Worm (Caenorhabditis elegans) whole organism, L4 larva: ENCODE results near the gene F22F7.3.

Experiments used
- Y5F2A.4 ChIP-seq: fragments of 200-800 bp; sonication (Bioruptor generic); optimal IDR thresholded peaks from 2 replicates; lab custom pipeline; 2018; ENCODE audit warnings: mild to moderate bottlenecking, missing genetic modification characterization, missing compliant biosample characterization
- madf-9 ChIP-seq: fragments of 200-800 bp; sonication (Bioruptor generic); conservative IDR thresholded peaks from 2 replicates; pipeline ENCODE4 v1.3.6; 2022; ENCODE audit warnings: missing genetic modification reagents, missing genetic modification characterization, missing compliant biosample characterization
- nhr-76 ChIP-seq: fragments of 150-350 bp; optimal IDR thresholded peaks from 2 replicates; lab custom pipeline; 2014; ENCODE audit warnings: missing biosample characterization, missing genetic modification characterization

DNA sequence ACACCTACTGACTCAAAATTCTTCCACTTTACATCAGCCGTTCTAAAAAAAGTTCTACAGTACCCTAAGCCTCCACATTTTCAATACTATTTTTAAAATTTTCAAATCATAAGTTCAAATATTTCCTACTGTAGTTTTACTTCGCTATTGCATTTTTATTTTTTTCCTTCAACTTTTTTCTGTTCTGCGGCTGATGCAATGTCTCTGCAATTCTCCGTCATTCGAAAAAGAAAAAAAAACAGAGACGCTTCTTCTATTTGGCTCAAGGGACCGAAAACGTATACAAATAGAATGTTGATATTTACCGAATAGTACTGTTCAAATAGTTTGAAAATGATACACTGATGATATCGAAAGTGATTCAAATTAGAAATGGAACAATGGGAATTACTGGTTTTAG, 27.8 kb downstream of the F22F7.3 start:
- TF ChIP-seq madf-9 (GFP tag; lab: Robert Waterston, UW) (no peak), Y5F2A.4 (GFP tag; lab: Kevin White, UChicago) (no peak), nhr-76 (no peak)
